Worm (Caenorhabditis elegans): Measurements from ENCODE around the gene Y60A3A.21.
A peak's percentile ranks its signal among the peaks of the same experiment; 100 is the strongest.

Y60A3A.21 gene

DNA sequence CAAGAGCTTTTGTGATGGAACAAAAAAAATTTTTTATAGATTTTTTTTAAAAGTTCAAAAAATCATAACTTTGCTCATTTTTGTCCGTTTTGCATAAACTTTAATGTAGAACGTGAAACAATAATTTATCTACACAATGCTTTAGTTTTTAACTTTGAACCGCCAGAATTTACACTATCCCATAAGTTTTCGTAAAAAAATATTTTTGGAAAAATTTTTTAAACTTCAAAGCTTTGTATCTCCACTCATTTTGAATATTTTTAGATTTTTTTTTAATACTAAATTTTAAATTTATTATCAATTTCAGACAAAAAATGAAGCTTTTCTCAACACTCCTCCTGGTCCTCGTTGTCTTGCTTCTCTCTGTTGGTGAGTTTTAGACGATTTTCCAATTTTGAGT lies at the start of gene Y60A3A.21:
TSS of gene Y60A3A.21 (plus strand) at position 301 of the 400 bp plus-strand sequence.
- TF ChIP-seq aly-2 (tag; optimal IDR thresholded peaks at IDR 0.05) = no peak
- TF ChIP-seq daf-16 (GFP tag; optimal IDR thresholded peaks at IDR 0.05) = no peak
- no peak for TF ChIP-seq daf-16 (tag; optimal IDR thresholded peaks at IDR 0.05)
- TF ChIP-seq ctbp-1 (GFP tag; IDR thresholded peaks at IDR 0.05) = no peak
- TF ChIP-seq zfp-3 (GFP tag; conservative IDR thresholded peaks at IDR 0.05) = no peak
- TF ChIP-seq ces-1 (GFP tag; optimal IDR thresholded peaks at IDR 0.05) = no peak
- TF ChIP-seq unc-130 (GFP tag; optimal IDR thresholded peaks at IDR 0.05) = no peak
- no peak for TF ChIP-seq lin-39 (tag; optimal IDR thresholded peaks at IDR 0.05)
- TF ChIP-seq lin-15B (tag; optimal IDR thresholded peaks at IDR 0.05) = no peak
- no peak for TF ChIP-seq T26A8.4 (GFP tag; IDR thresholded peaks at IDR 0.05)
- TF ChIP-seq Y105C5A.15 (GFP tag; IDR thresholded peaks at IDR 0.05) = no peak
- no peak for TF ChIP-seq dmd-8 (GFP tag; IDR thresholded peaks at IDR 0.05)
- TF ChIP-seq vab-7 (GFP tag; IDR thresholded peaks at IDR 0.05) = no peak
- TF ChIP-seq D1046.2 (GFP tag; IDR thresholded peaks at IDR 0.05) = no peak
- TF ChIP-seq ztf-7 (tag; optimal IDR thresholded peaks at IDR 0.05) = no peak
- TF ChIP-seq nhr-28 (tag; optimal IDR thresholded peaks at IDR 0.05) = no peak

DNA sequence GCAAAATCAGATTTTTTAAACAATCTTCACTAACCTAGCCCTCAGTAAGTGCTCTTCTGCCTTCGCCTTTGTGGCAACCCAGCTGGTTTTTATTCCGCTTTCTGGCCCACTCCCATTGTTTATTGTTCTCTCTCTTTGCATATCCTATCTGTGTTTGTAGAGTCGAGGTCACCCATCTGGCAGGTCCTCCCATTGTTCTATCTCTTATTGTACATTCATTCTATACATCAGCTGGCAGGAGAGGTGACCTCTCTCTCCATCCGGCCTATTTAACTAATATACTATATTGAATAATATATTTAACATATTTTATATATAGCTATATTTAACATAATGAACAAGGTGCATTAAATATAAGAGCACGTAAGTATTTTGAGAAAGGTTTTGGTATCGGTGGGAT lies 49.8 kb upstream of the Y60A3A.21 start:
- TF ChIP-seq arid-1 (GFP tag; conservative IDR thresholded peaks at IDR 0.05) = no peak

DNA sequence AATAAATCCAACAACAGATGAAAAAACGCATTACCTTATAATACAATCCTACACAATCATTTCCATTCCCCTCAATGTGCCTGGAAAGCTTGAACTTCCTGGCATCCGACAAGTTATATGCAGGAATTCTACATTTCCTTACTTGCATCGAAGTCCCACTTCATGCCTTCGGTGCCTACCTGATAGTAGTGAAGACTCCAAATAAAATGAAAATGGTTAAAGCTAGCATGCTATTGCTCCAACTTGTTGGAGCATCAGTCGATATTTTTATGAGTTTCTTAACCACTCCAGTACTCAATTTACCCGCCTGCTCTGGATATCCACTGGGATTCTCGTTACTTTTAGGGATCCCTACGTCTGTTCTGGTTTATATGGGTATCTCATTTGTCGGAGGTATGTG lies 46.1 kb upstream of the Y60A3A.21 start, which contains the start of gene srh-171:
TSS of gene srh-171 (plus strand) at position 75 of the 400 bp plus-strand sequence.
- no peak for TF ChIP-seq T26A8.4 (GFP tag; IDR thresholded peaks at IDR 0.05)
- TF ChIP-seq nhr-25 (tag; optimal IDR thresholded peaks at IDR 0.05; ENCODE audit: borderline replicate concordance, insufficient read depth) = no peak
- no peak for TF ChIP-seq zag-1 (tag; optimal IDR thresholded peaks at IDR 0.05)
- TF ChIP-seq nhr-48 (tag; optimal IDR thresholded peaks at IDR 0.05) = no peak

DNA sequence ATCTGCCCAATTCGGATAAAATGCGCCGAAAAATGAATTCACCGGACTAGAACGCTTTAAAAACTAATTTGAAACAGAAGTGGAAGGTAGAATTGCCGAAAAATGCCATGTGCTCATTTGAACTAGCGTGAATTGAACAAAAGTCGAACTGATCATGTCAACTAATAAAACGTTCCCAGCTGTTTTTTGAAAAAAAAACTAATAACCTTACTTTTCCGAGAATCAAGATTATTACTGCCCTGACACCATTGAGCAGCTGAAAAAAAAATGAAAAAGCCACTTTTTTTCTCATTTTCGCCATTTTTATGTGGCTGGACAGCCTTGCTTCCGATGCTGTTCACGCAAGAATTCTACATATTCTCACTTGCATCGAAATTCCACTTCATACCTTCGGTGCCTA lies 38.8 kb upstream of the Y60A3A.21 start, which contains the start of gene srh-173:
TSS of gene srh-173 (plus strand) at position 301 of the 400 bp plus-strand sequence.
- peak in 1 of 2 experiments; percentile 35 for TF ChIP-seq unc-62 (GFP tag; optimal IDR thresholded peaks at IDR 0.05 in 1 of 2)
- TF ChIP-seq unc-62 (tag; optimal IDR thresholded peaks at IDR 0.05) = no peak
- TF ChIP-seq fkh-10 (GFP tag; optimal IDR thresholded peaks at IDR 0.05) = no peak
- TF ChIP-seq daf-19 (GFP tag; conservative IDR thresholded peaks at IDR 0.05) = no peak

DNA sequence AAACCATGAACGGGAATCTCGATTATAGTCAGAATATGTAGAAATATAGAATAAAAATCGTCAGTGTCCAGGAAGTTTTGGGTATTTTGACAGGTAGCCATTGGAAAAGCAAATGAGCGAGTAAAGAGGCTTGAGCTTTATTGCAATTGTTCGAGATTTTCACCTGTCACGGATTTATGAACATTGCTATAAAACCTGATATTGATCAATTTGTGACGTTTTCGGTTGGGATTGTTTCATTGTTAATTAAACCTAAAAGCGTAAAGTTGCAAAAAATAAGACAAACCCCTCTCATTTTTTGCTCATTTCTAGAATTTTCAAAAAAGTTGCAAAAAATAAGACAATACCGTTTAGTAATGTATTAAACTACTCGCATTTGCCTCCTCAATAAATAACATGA lies 33.5 kb upstream of the Y60A3A.21 start, which contains the start of gene srh-183:
TSS of gene srh-183 (minus strand) at position 101 of the 400 bp plus-strand sequence.
- no peak for TF ChIP-seq nhr-237 (tag; optimal IDR thresholded peaks at IDR 0.05)
- no peak for TF ChIP-seq cey-2 (tag; optimal IDR thresholded peaks at IDR 0.05; ENCODE audit: borderline replicate concordance, insufficient read depth)
- no peak for TF ChIP-seq fos-1 (tag; optimal IDR thresholded peaks at IDR 0.05)

DNA sequence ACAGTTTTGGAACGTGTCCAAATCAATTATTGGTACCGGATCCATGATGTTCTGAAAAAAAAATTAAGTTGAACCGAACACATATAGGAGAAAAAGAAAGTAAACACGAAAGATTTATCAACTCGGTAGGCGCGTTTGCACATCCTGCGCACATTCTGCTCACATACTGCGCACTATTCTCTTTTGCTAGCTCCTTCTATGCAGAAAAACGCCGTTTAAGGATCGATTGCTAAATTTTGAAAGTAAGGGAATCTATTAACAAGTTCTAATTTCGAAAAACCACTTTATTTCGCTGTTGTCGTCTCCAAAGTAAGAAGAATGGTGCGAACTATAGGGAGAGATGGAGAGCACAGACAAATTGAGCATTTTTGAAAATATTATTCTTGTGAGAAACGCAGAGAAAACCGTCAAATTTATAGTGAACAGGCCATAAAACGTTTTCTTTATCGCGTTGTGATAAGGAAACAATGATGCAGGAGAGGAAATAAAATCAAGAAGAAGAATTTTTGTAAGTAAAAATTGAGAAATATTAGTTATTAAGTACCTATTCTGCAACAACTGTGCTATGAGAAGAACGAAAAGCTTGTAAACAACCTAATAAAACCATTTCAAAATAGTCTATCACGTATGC lies 29.8 kb upstream of the Y60A3A.21 start, which contains the start of gene Y60A3A.24:
TSS of gene Y60A3A.24 (minus strand) at position 51 of the 631 bp plus-strand sequence.
- TF ChIP-seq pqm-1 (tag; optimal IDR thresholded peaks at IDR 0.05) = peak; percentile 87
- no peak for TF ChIP-seq nhr-42 (GFP tag; IDR thresholded peaks at IDR 0.05)
- TF ChIP-seq duxl-1 (tag; optimal IDR thresholded peaks at IDR 0.05; ENCODE audit: poor library complexity) = no peak
- TF ChIP-seq sdz-12 (GFP tag; optimal IDR thresholded peaks at IDR 0.05) = no peak
- no peak for TF ChIP-seq F44E2.7 (GFP tag; IDR thresholded peaks at IDR 0.05)
- no peak for TF ChIP-seq nhr-237 (tag; optimal IDR thresholded peaks at IDR 0.05)
- no peak for TF ChIP-seq nhr-10 (tag; optimal IDR thresholded peaks at IDR 0.05)
- TF ChIP-seq php-3 (GFP tag; IDR thresholded peaks at IDR 0.05) = peak; percentile 90; the same call in 1 of the 2 replicates
- no peak for TF ChIP-seq ceh-62 (tag; optimal IDR thresholded peaks at IDR 0.05)
- TF ChIP-seq rbr-2 (tag; optimal IDR thresholded peaks at IDR 0.05) = no peak
- no peak for TF ChIP-seq ceh-28 (tag; optimal IDR thresholded peaks at IDR 0.05)
- no peak for TF ChIP-seq egl-43 (GFP tag; IDR thresholded peaks at IDR 0.05)
- no peak for TF ChIP-seq mxl-3 (GFP tag; optimal IDR thresholded peaks at IDR 0.05)
- TF ChIP-seq hlh-30 (tag; optimal IDR thresholded peaks at IDR 0.05; ENCODE audit: insufficient read depth) = no peak
- TF ChIP-seq hlh-11 (tag; optimal IDR thresholded peaks at IDR 0.05) = peak; percentile 38
- TF ChIP-seq F49E8.2 (tag; optimal IDR thresholded peaks at IDR 0.05; ENCODE audit: borderline replicate concordance) = no peak
- no peak for TF ChIP-seq unc-130 (GFP tag; optimal IDR thresholded peaks at IDR 0.05)
- TF ChIP-seq nhr-77 (tag; optimal IDR thresholded peaks at IDR 0.05) = peak; percentile 16

Measured in whole organism, L4 larva.